Fruit fly (Drosophila melanogaster) whole organism, embryonic: ENCODE data around the gene PolE2.

ENCODE experiments used
- Abd-B ChIP-seq: fragments of 200-800 bp; sonication (Bioruptor generic); optimal IDR thresholded peaks from 2 replicates; lab custom pipeline; 2018; ENCODE audit warnings: missing biosample characterization, mild to moderate bottlenecking, missing genetic modification characterization, moderate library complexity
- BEAF-32 ChIP-seq: fragments of 200-800 bp; sonication (Bioruptor generic); optimal IDR thresholded peaks from 3 replicates; lab custom pipeline; 2017; ENCODE audit warnings: missing biosample characterization, missing genetic modification characterization, mild to moderate bottlenecking, moderate library complexity, missing genetic modification reagents
- BtbVII ChIP-seq: fragments of 200-800 bp; sonication (Bioruptor generic); optimal IDR thresholded peaks from 3 replicates; lab custom pipeline; 2017; ENCODE audit warnings: missing biosample characterization, mild to moderate bottlenecking, missing genetic modification characterization
- CG10267 ChIP-seq: fragments of 200-800 bp; sonication (Bioruptor generic); optimal IDR thresholded peaks from 2 replicates; lab custom pipeline; 2018; ENCODE audit warnings: missing biosample characterization, mild to moderate bottlenecking, missing genetic modification characterization, moderate library complexity
- CG10274 ChIP-seq: fragments of 200-800 bp; sonication (Bioruptor generic); optimal IDR thresholded peaks from 3 replicates; lab custom pipeline; 2017; ENCODE audit warnings: missing biosample characterization, mild to moderate bottlenecking, missing genetic modification characterization
- CG1233 ChIP-seq: fragments of 200-800 bp; sonication (Bioruptor generic); optimal IDR thresholded peaks from 4 replicates; lab custom pipeline; 2018; ENCODE audit warnings: missing biosample characterization, mild to moderate bottlenecking, missing genetic modification characterization
- CG15514 ChIP-seq: fragments of 200-800 bp; sonication (Bioruptor generic); optimal IDR thresholded peaks from 3 replicates; lab custom pipeline; 2017; ENCODE audit warnings: missing biosample characterization, missing genetic modification characterization, mild to moderate bottlenecking, moderate library complexity, missing genetic modification reagents
- CG17361 ChIP-seq: fragments of 200-800 bp; sonication (Bioruptor generic); IDR thresholded peaks from 3 replicates; pipeline ENCODE4 v1.3.6; 2022; ENCODE audit warnings: missing biosample characterization, missing genetic modification characterization
- CG18619 ChIP-seq: fragments of 200-800 bp; sonication (Bioruptor generic); optimal IDR thresholded peaks from 3 replicates; lab custom pipeline; 2017; ENCODE audit warnings: missing biosample characterization, mild to moderate bottlenecking, missing genetic modification characterization
- CG2129 ChIP-seq: fragments of 200-800 bp; sonication (Bioruptor generic); IDR thresholded peaks from 2 replicates; pipeline ENCODE4 v1.3.6; 2022; ENCODE audit warnings: missing biosample characterization, missing genetic modification characterization; ENCODE audit not compliant: partially characterized antibody
- CG2875 ChIP-seq: fragments of 200-800 bp; sonication (Bioruptor generic); optimal IDR thresholded peaks from 2 replicates; lab custom pipeline; 2017; ENCODE audit warnings: missing biosample characterization, mild to moderate bottlenecking, missing genetic modification characterization, missing genetic modification reagents
- CG3407 ChIP-seq: fragments of 200-800 bp; sonication (Bioruptor generic); optimal IDR thresholded peaks from 2 replicates; lab custom pipeline; 2018; ENCODE audit warnings: missing biosample characterization, mild to moderate bottlenecking, missing genetic modification characterization
- CG4282 ChIP-seq: fragments of 200-800 bp; sonication (Bioruptor generic); optimal IDR thresholded peaks from 2 replicates; lab custom pipeline; 2016; ENCODE audit warnings: missing biosample characterization, missing genetic modification characterization
- CG4328 ChIP-seq: fragments of 200-800 bp; sonication (Bioruptor generic); optimal IDR thresholded peaks from 3 replicates; lab custom pipeline; 2017; ENCODE audit warnings: missing biosample characterization, missing genetic modification reagents, missing genetic modification characterization
- CG4404 ChIP-seq: fragments of 200-800 bp; sonication (Bioruptor generic); IDR thresholded peaks from 2 replicates; pipeline ENCODE4 v1.3.6; 2022; ENCODE audit warnings: missing biosample characterization, missing genetic modification characterization
- CG5953 ChIP-seq: fragments of 200-800 bp; sonication (Bioruptor generic); IDR thresholded peaks from 2 replicates; pipeline ENCODE4 v1.3.6; 2022; ENCODE audit warnings: missing biosample characterization, missing genetic modification characterization
- CG6175 ChIP-seq: fragments of 200-800 bp; sonication (Bioruptor generic); IDR thresholded peaks from 3 replicates; pipeline ENCODE4 v1.3.6; 2022; ENCODE audit warnings: missing biosample characterization, missing genetic modification characterization
- CG7556 ChIP-seq: fragments of 200-800 bp; sonication (Bioruptor generic); optimal IDR thresholded peaks from 2 replicates; lab custom pipeline; 2017; ENCODE audit warnings: missing biosample characterization, mild to moderate bottlenecking, missing genetic modification characterization
- CG9727 ChIP-seq: fragments of 200-800 bp; sonication (Bioruptor generic); optimal IDR thresholded peaks from 3 replicates; lab custom pipeline; 2017; ENCODE audit warnings: missing biosample characterization, mild to moderate bottlenecking, missing genetic modification characterization
- Dp ChIP-seq: fragments of 200-800 bp; sonication (Bioruptor generic); optimal IDR thresholded peaks from 2 replicates; lab custom pipeline; 2018; ENCODE audit warnings: missing biosample characterization, mild to moderate bottlenecking, missing genetic modification characterization, moderate library complexity
- Dref ChIP-seq: fragments of 200-800 bp; sonication (Bioruptor generic); IDR thresholded peaks from 2 replicates; pipeline ENCODE4 v1.3.6; 2022; ENCODE audit warnings: missing biosample characterization, missing genetic modification characterization
- Gug ChIP-seq: fragments of 200-800 bp; sonication (Bioruptor generic); IDR thresholded peaks from 4 replicates; pipeline ENCODE4 v1.3.6; 2022; ENCODE audit warnings: missing biosample characterization, missing genetic modification characterization
- HLH54F ChIP-seq: fragments of 200-800 bp; sonication (Bioruptor generic); optimal IDR thresholded peaks from 3 replicates; lab custom pipeline; 2016; ENCODE audit warnings: missing biosample characterization, missing genetic modification characterization
- Hr51 ChIP-seq, 2 experiments: fragments of 200-800 bp; sonication (Bioruptor generic); optimal IDR thresholded peaks; 2 replicates in 1 of 2; 3 replicates in 1 of 2; lab custom pipeline; 2016 to 2018; ENCODE audit warnings: missing biosample characterization in 2 of 2, missing genetic modification characterization in 2 of 2, mild to moderate bottlenecking in 1 of 2, moderate library complexity in 1 of 2
- NfI ChIP-seq: fragments of 200-800 bp; sonication (Bioruptor generic); optimal IDR thresholded peaks from 3 replicates; lab custom pipeline; 2018; ENCODE audit warnings: missing biosample characterization, mild to moderate bottlenecking, missing genetic modification characterization, moderate library complexity
- Oli ChIP-seq: fragments of 200-800 bp; sonication (Bioruptor generic); optimal IDR thresholded peaks from 2 replicates; lab custom pipeline; 2018; ENCODE audit warnings: missing biosample characterization, mild to moderate bottlenecking, missing genetic modification characterization, moderate library complexity
- Vsx1 ChIP-seq: fragments of 200-800 bp; sonication (Bioruptor generic); optimal IDR thresholded peaks from 2 replicates; lab custom pipeline; 2017; ENCODE audit warnings: missing biosample characterization, mild to moderate bottlenecking, missing genetic modification characterization, missing genetic modification reagents
- ac ChIP-seq: fragments of 200-800 bp; sonication (Bioruptor generic); optimal IDR thresholded peaks from 3 replicates; lab custom pipeline; 2017; ENCODE audit warnings: missing biosample characterization, mild to moderate bottlenecking, missing genetic modification characterization
- az2 ChIP-seq: fragments of 200-800 bp; sonication (Bioruptor generic); optimal IDR thresholded peaks from 3 replicates; lab custom pipeline; 2016; ENCODE audit warnings: missing biosample characterization, missing genetic modification characterization
- chn ChIP-seq: fragments of 200-800 bp; sonication (Bioruptor generic); optimal IDR thresholded peaks from 2 replicates; lab custom pipeline; 2016; ENCODE audit warnings: missing biosample characterization, missing genetic modification characterization
- ci ChIP-seq: fragments of 200-800 bp; sonication (Bioruptor generic); IDR thresholded peaks from 3 replicates; pipeline ENCODE4 v1.3.6; 2022; ENCODE audit warnings: missing biosample characterization, missing genetic modification characterization
- corto ChIP-seq: fragments of 200-800 bp; sonication (Bioruptor generic); optimal IDR thresholded peaks from 2 replicates; lab custom pipeline; 2016; ENCODE audit warnings: missing biosample characterization, mild to moderate bottlenecking, missing genetic modification characterization, moderate library complexity
- dan ChIP-seq: fragments of 200-800 bp; sonication (Bioruptor generic); IDR thresholded peaks from 2 replicates; pipeline ENCODE4 v1.3.6; 2022; ENCODE audit warnings: missing biosample characterization, missing genetic modification characterization
- dati ChIP-seq: fragments of 200-800 bp; sonication (Bioruptor generic); IDR thresholded peaks from 2 replicates; pipeline ENCODE4 v1.3.6; 2022; ENCODE audit warnings: missing biosample characterization, missing genetic modification characterization
- dmrt11E ChIP-seq: fragments of 200-800 bp; sonication (Bioruptor generic); optimal IDR thresholded peaks from 3 replicates; lab custom pipeline; 2018; ENCODE audit warnings: missing biosample characterization, mild to moderate bottlenecking, missing genetic modification characterization, moderate library complexity
- gro ChIP-seq: fragments of 200-800 bp; sonication (Bioruptor generic); optimal IDR thresholded peaks from 2 replicates; lab custom pipeline; 2016; ENCODE audit warnings: missing biosample characterization, missing genetic modification characterization
- hb ChIP-seq: fragments of 200-800 bp; sonication (Bioruptor generic); IDR thresholded peaks from 3 replicates; pipeline ENCODE4 v1.3.6; 2022; ENCODE audit warnings: missing biosample characterization, missing genetic modification characterization; ENCODE audit not compliant: partially characterized antibody
- insv ChIP-seq, 2 experiments: fragments of 200-800 bp; sonication (Bioruptor generic); optimal IDR thresholded peaks; 3 replicates each; lab custom pipeline; 2016 to 2018; ENCODE audit warnings: missing biosample characterization in 2 of 2, missing genetic modification characterization in 2 of 2
- inv ChIP-seq: fragments of 200-800 bp; sonication (Bioruptor generic); IDR thresholded peaks from 2 replicates; pipeline ENCODE4 v1.3.6; 2022; ENCODE audit warnings: missing biosample characterization, missing genetic modification characterization; ENCODE audit not compliant: partially characterized antibody
- jumu ChIP-seq: fragments of 200-800 bp; sonication (Bioruptor generic); optimal IDR thresholded peaks from 3 replicates; lab custom pipeline; 2016; ENCODE audit warnings: missing biosample characterization, missing genetic modification characterization
- pzg ChIP-seq: fragments of 200-800 bp; sonication (Bioruptor generic); optimal IDR thresholded peaks from 3 replicates; lab custom pipeline; 2018; ENCODE audit warnings: missing biosample characterization, mild to moderate bottlenecking, missing genetic modification characterization, moderate library complexity
- ranshi ChIP-seq: fragments of 200-800 bp; sonication (Bioruptor generic); IDR thresholded peaks from 2 replicates; pipeline ENCODE4 v1.3.6; 2022; ENCODE audit warnings: missing biosample characterization, missing genetic modification characterization
- repo ChIP-seq: fragments of 200-800 bp; sonication (Bioruptor generic); optimal IDR thresholded peaks from 2 replicates; lab custom pipeline; 2016; ENCODE audit warnings: missing biosample characterization, missing genetic modification characterization
- rib ChIP-seq: fragments of 200-800 bp; sonication (Bioruptor generic); IDR thresholded peaks from 2 replicates; pipeline ENCODE4 v1.3.6; 2022; ENCODE audit warnings: missing biosample characterization, missing genetic modification characterization
- ro ChIP-seq: fragments of 200-800 bp; sonication (Bioruptor generic); IDR thresholded peaks from 2 replicates; pipeline ENCODE4 v1.3.6; 2022; ENCODE audit warnings: missing biosample characterization, missing genetic modification characterization
- sd ChIP-seq: fragments of 200-800 bp; sonication (Bioruptor generic); optimal IDR thresholded peaks from 3 replicates; lab custom pipeline; 2018; ENCODE audit warnings: missing biosample characterization, mild to moderate bottlenecking, missing genetic modification characterization, moderate library complexity
- slp2 ChIP-seq: fragments of 200-800 bp; sonication (Bioruptor generic); optimal IDR thresholded peaks from 2 replicates; lab custom pipeline; 2016; ENCODE audit warnings: missing biosample characterization, missing genetic modification characterization
- sna ChIP-seq: fragments of 200-800 bp; sonication (Bioruptor generic); IDR thresholded peaks from 2 replicates; pipeline ENCODE4 v1.3.6; 2022; ENCODE audit warnings: missing biosample characterization, missing genetic modification characterization; ENCODE audit not compliant: partially characterized antibody
- sr ChIP-seq: fragments of 200-800 bp; sonication (Bioruptor generic); IDR thresholded peaks from 3 replicates; pipeline ENCODE4 v1.3.6; 2022; ENCODE audit warnings: missing biosample characterization, missing genetic modification characterization
- tx ChIP-seq: fragments of 200-800 bp; sonication (Bioruptor generic); optimal IDR thresholded peaks from 2 replicates; lab custom pipeline; 2016; ENCODE audit warnings: missing biosample characterization, missing genetic modification characterization

PolE2 gene

DNA sequence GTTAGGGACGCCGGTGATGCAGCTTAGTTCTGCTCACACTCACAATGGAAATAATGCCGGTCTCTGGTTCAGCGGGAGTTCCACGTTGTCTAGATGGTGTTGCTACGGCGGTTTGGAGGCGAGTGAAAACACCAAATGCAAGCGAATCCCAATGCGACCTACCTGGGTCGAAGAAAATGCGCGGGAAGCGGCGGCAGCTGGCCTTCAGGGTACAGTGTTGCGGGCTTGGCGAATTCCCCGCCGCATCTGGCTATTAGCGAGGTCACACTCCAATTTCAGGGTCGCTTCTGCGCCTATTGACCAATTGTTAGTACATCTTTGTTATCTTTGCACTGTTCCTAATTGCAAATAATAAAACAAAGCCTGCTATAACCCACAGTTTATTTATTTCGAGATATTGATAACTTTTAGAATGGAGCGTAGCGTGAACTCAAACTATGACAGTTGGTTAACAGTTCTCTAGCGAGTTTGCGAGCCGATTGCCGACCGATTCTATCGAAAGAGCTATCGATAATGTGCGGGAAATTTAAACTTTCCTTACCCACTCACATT lies 35.2 kb upstream of the PolE2 start, which contains the start of gene Rcc1 (continued):
- TF ChIP-seq ac (GFP tag; lab: Kevin White, UChicago), result peak; percentile 16
- no peak for TF ChIP-seq CG4282 (GFP tag; lab: Kevin White, UChicago)
- no peak for TF ChIP-seq CG6175
- TF ChIP-seq dati, result no peak
- TF ChIP-seq dmrt11E (tag; lab: Kevin White, UChicago), result peak; percentile 24
- no peak for TF ChIP-seq sna (GFP tag; lab: Robert Waterston, UW)
- TF ChIP-seq CG18619 (GFP tag; lab: Kevin White, UChicago), result no peak
- TF ChIP-seq Abd-B (GFP tag; lab: Kevin White, UChicago), result no peak
- TF ChIP-seq sd (tag; lab: Kevin White, UChicago), result no peak
- no peak for TF ChIP-seq az2 (GFP tag; lab: Kevin White, UChicago)
- TF ChIP-seq tx (GFP tag; lab: Kevin White, UChicago), result peak; percentile 0
- TF ChIP-seq HLH54F (GFP tag; lab: Kevin White, UChicago), result peak; percentile 18
- no peak for TF ChIP-seq BtbVII (GFP tag; lab: Kevin White, UChicago)
- TF ChIP-seq NfI, result peak; percentile 17
- TF ChIP-seq CG2875 (GFP tag; lab: Kevin White, UChicago), result no peak
- TF ChIP-seq corto (GFP tag; lab: Kevin White, UChicago), result no peak
- no peak for TF ChIP-seq Gug (GFP tag; lab: Robert Waterston, UW)
- no peak for TF ChIP-seq CG3407 (GFP tag; lab: Kevin White, UChicago)
- peak; percentile 69 for TF ChIP-seq CG10267 (tag; lab: Kevin White, UChicago)
- no peak for TF ChIP-seq ranshi (GFP tag; lab: Robert Waterston, UW)
- TF ChIP-seq inv (GFP tag; lab: Robert Waterston, UW), result peak; percentile 54
- TF ChIP-seq Oli, result no peak
- TF ChIP-seq ro, result no peak
- TF ChIP-seq repo (GFP tag; lab: Kevin White, UChicago), result peak; percentile 9
- TF ChIP-seq CG5953 (GFP tag; lab: Robert Waterston, UW), result no peak
- no peak for TF ChIP-seq Vsx1
- peak; percentile 73 for TF ChIP-seq Dref (GFP tag; lab: Robert Waterston, UW)
- no peak for TF ChIP-seq CG1233 (GFP tag; lab: Kevin White, UChicago)
- peak; percentile 97 for TF ChIP-seq Dp (GFP tag; lab: Kevin White, UChicago)
- peak; percentile 3 for TF ChIP-seq chn
- TF ChIP-seq hb (GFP tag; lab: Robert Waterston, UW), result peak; percentile 59; the same call in 1 of the 3 replicates
- TF ChIP-seq jumu (GFP tag; lab: Kevin White, UChicago), result peak; percentile 34
- TF ChIP-seq sr (GFP tag; lab: Robert Waterston, UW), result no peak
- TF ChIP-seq BEAF-32, result peak; percentile 74
- TF ChIP-seq CG10274 (GFP tag; lab: Kevin White, UChicago), result no peak
- no peak for TF ChIP-seq CG2129
- no peak for TF ChIP-seq CG7556
- TF ChIP-seq CG4328 (GFP tag; lab: Kevin White, UChicago), result no peak
- no peak for TF ChIP-seq dan (GFP tag; lab: Robert Waterston, UW)
- no peak for TF ChIP-seq gro (GFP tag; lab: Kevin White, UChicago)
- no peak for TF ChIP-seq slp2 (GFP tag; lab: Kevin White, UChicago)
- no peak for TF ChIP-seq rib (GFP tag; lab: Robert Waterston, UW)
- 0 out of 3 replicates have a peak, but pooled peaks have one; percentile 15 for TF ChIP-seq ci (GFP tag; lab: Robert Waterston, UW)
- TF ChIP-seq CG17361 (GFP tag; lab: Robert Waterston, UW), result no peak
- TF ChIP-seq CG15514 (GFP tag; lab: Kevin White, UChicago), result peak; percentile 90
- peak; percentile 12 for TF ChIP-seq CG9727
- TF ChIP-seq insv (GFP tag; optimal IDR thresholded peaks at IDR 0.05; lab: Kevin White, UChicago), result peak in 1 of 2 experiments; percentile 63
- TF ChIP-seq CG4404, result no peak
- peak; percentile 90 for TF ChIP-seq pzg (GFP tag; lab: Kevin White, UChicago)
- TF ChIP-seq Hr51 (GFP tag; optimal IDR thresholded peaks at IDR 0.05; lab: Kevin White, UChicago), result no peak
